Fruit fly (Drosophila melanogaster) whole organism, prepupa: ENCODE data around the gene CG4287.

Source experiments
- Blimp-1 ChIP-seq: fragments of 200-800 bp; sonication (Bioruptor generic); optimal IDR thresholded peaks from 3 replicates; lab custom pipeline; 2017; ENCODE audit warnings: missing biosample characterization, missing genetic modification characterization, mild to moderate bottlenecking, moderate library complexity, missing genetic modification reagents
- CG10669 ChIP-seq: fragments of 200-800 bp; sonication (Bioruptor generic); optimal IDR thresholded peaks from 3 replicates; lab custom pipeline; 2018; ENCODE audit warnings: missing biosample characterization, mild to moderate bottlenecking, missing genetic modification characterization, moderate library complexity
- CG3032 ChIP-seq: fragments of 200-800 bp; optimal IDR thresholded peaks from 2 replicates; lab custom pipeline; 2019; ENCODE audit warnings: missing biosample characterization, mild to moderate bottlenecking, missing genetic modification characterization, moderate library complexity
- Hr38 ChIP-seq: sonication (Bioruptor generic); optimal IDR thresholded peaks from 2 replicates; lab custom pipeline; 2016; ENCODE audit warnings: missing biosample characterization, missing genetic modification characterization
- Hr39 ChIP-seq: fragments of 200-800 bp; sonication (Bioruptor generic); optimal IDR thresholded peaks from 2 replicates; lab custom pipeline; 2016; ENCODE audit warnings: missing biosample characterization, missing genetic modification characterization
- Met ChIP-seq: fragments of 200-800 bp; sonication (Bioruptor generic); optimal IDR thresholded peaks from 3 replicates; lab custom pipeline; 2016; ENCODE audit warnings: missing biosample characterization, missing genetic modification characterization
- dsx ChIP-seq: fragments of 200-800 bp; optimal IDR thresholded peaks from 3 replicates; lab custom pipeline; 2019; ENCODE audit warnings: missing biosample characterization, mild to moderate bottlenecking, missing genetic modification characterization, moderate library complexity; ENCODE audit not compliant: poor library complexity, severe bottlenecking
- pdm3 ChIP-seq: fragments of 200-800 bp; sonication (Bioruptor generic); optimal IDR thresholded peaks from 3 replicates; lab custom pipeline; 2016; ENCODE audit warnings: missing biosample characterization, missing genetic modification characterization

dm6 chr3R:15973488-15973975 lies 9.9 kb upstream of the CG4287 start:
- TF ChIP-seq CG3032 (tag; lab: Kevin White, UChicago), result no peak
- no peak for TF ChIP-seq Hr38 (GFP tag; lab: Kevin White, UChicago)
- no peak for TF ChIP-seq Hr39 (GFP tag; lab: Kevin White, UChicago)
- TF ChIP-seq dsx (GFP tag; lab: Kevin White, UChicago), result peak; percentile 75
- TF ChIP-seq CG10669 (GFP tag; lab: Kevin White, UChicago), result no peak
- no peak for TF ChIP-seq pdm3
- TF ChIP-seq Met (GFP tag; lab: Kevin White, UChicago), result peak; percentile 16
- peak; percentile 32 for TF ChIP-seq Blimp-1
